Worm (Caenorhabditis elegans): Measurements from ENCODE around the gene clec-49.

DNA sequence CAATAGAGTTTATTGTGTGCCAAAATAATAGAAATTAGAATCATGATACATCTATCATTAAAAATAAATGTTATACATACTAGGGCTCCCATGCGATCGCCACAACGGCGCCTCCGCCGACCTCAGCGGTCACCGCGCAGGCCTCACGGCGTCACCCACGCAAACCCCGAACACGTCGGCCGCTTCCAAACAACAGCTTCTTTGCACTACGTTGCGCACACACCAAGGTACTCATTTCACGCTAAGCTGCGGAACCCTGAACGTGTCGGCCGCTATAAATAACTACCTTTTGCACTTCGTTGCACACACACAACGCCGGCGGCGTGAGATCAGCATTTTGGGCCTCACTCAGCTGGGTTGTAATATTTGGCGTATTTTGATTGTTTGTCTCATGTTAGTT, 8.3 kb upstream of the clec-49 start:
- TF ChIP-seq unc-62 (GFP tag; optimal IDR thresholded peaks at IDR 0.05) = no peak
- TF ChIP-seq zag-1 (tag; optimal IDR thresholded peaks at IDR 0.05) = no peak
- TF ChIP-seq pqm-1 (tag; optimal IDR thresholded peaks at IDR 0.05) = no peak

Measured in whole organism, L3 larva.